Fruit fly (Drosophila melanogaster) whole organism, embryonic: Measurements from ENCODE around the gene Lim1.

Experiments used
- Ada2b ChIP-seq: fragments of 200-800 bp; sonication (Bioruptor generic); IDR thresholded peaks from 2 replicates; pipeline ENCODE4 v1.3.6; 2022; ENCODE audit warnings: missing biosample characterization, missing genetic modification characterization
- CG10147 ChIP-seq: fragments of 200-800 bp; sonication (Bioruptor generic); optimal IDR thresholded peaks from 2 replicates; lab custom pipeline; 2019; ENCODE audit warnings: missing biosample characterization, mild to moderate bottlenecking, missing genetic modification characterization, moderate library complexity
- CG10431 ChIP-seq: fragments of 200-800 bp; sonication (Bioruptor generic); optimal IDR thresholded peaks from 3 replicates; lab custom pipeline; 2018; ENCODE audit warnings: missing biosample characterization, mild to moderate bottlenecking, missing genetic modification characterization
- CG11560 ChIP-seq: fragments of 200-800 bp; sonication (Bioruptor generic); IDR thresholded peaks from 3 replicates; pipeline ENCODE4 v1.3.6; 2022; ENCODE audit warnings: missing biosample characterization, missing genetic modification characterization
- CG12104 ChIP-seq: fragments of 200-800 bp; sonication (Bioruptor generic); optimal IDR thresholded peaks from 3 replicates; lab custom pipeline; 2016; ENCODE audit warnings: missing biosample characterization, missing genetic modification characterization
- CG13624 ChIP-seq: fragments of 200-800 bp; sonication (Bioruptor generic); optimal IDR thresholded peaks from 2 replicates; lab custom pipeline; 2016; ENCODE audit warnings: missing biosample characterization, missing genetic modification characterization
- CG14050 ChIP-seq: fragments of 200-800 bp; sonication (Bioruptor generic); IDR thresholded peaks from 3 replicates; pipeline ENCODE4 v1.3.6; 2022; ENCODE audit warnings: missing biosample characterization, missing genetic modification characterization
- CG18011 ChIP-seq: fragments of 200-800 bp; sonication (Bioruptor generic); optimal IDR thresholded peaks from 2 replicates; lab custom pipeline; 2017; ENCODE audit warnings: missing biosample characterization, missing genetic modification characterization, mild to moderate bottlenecking, moderate library complexity, missing genotype
- CG18619 ChIP-seq: fragments of 200-800 bp; sonication (Bioruptor generic); optimal IDR thresholded peaks from 3 replicates; lab custom pipeline; 2017; ENCODE audit warnings: missing biosample characterization, mild to moderate bottlenecking, missing genetic modification characterization
- CG3065 ChIP-seq: fragments of 200-800 bp; sonication (Bioruptor generic); optimal IDR thresholded peaks from 2 replicates; lab custom pipeline; 2016; ENCODE audit warnings: missing biosample characterization, missing genetic modification characterization
- CG31224 ChIP-seq: fragments of 200-800 bp; sonication (Bioruptor generic); IDR thresholded peaks from 2 replicates; pipeline ENCODE4 v1.3.6; 2022; ENCODE audit warnings: missing biosample characterization, missing genetic modification characterization
- CG33557 ChIP-seq: fragments of 200-800 bp; sonication (Bioruptor generic); optimal IDR thresholded peaks from 2 replicates; lab custom pipeline; 2019; ENCODE audit warnings: missing biosample characterization, mild to moderate bottlenecking, missing genetic modification characterization, moderate library complexity
- CG3407 ChIP-seq: fragments of 200-800 bp; sonication (Bioruptor generic); optimal IDR thresholded peaks from 2 replicates; lab custom pipeline; 2018; ENCODE audit warnings: missing biosample characterization, mild to moderate bottlenecking, missing genetic modification characterization
- CG34422 ChIP-seq: fragments of 200-800 bp; sonication (Bioruptor generic); IDR thresholded peaks from 3 replicates; pipeline ENCODE4 v1.3.6; 2022; ENCODE audit warnings: missing biosample characterization, missing genetic modification characterization
- CG4328 ChIP-seq: fragments of 200-800 bp; sonication (Bioruptor generic); optimal IDR thresholded peaks from 3 replicates; lab custom pipeline; 2017; ENCODE audit warnings: missing biosample characterization, missing genetic modification reagents, missing genetic modification characterization
- CG6689 ChIP-seq: fragments of 200-800 bp; sonication (Bioruptor generic); IDR thresholded peaks from 2 replicates; pipeline ENCODE4 v1.3.6; 2022; ENCODE audit warnings: missing biosample characterization, missing genetic modification characterization
- CG8359 ChIP-seq: fragments of 200-800 bp; sonication (Bioruptor generic); optimal IDR thresholded peaks from 2 replicates; lab custom pipeline; 2017; ENCODE audit warnings: missing biosample characterization, mild to moderate bottlenecking, missing genetic modification characterization, borderline replicate concordance
- CG8478 ChIP-seq: fragments of >200 bp; optimal IDR thresholded peaks from 2 replicates; lab custom pipeline; 2018
- CkIIα-i1 ChIP-seq: fragments of 200-800 bp; sonication (Bioruptor generic); IDR thresholded peaks from 2 replicates; pipeline ENCODE4 v1.3.6; 2022; ENCODE audit warnings: missing biosample characterization, missing genetic modification characterization
- D ChIP-seq, 2 experiments: fragments of 200-800 bp in 1 of 2; fragments of >200 bp in 1 of 2; sonication (Bioruptor generic) in 1 of 2; optimal IDR thresholded peaks; 2 replicates in 1 of 2; 3 replicates in 1 of 2; lab custom pipeline; 2017; ENCODE audit warnings: mild to moderate bottlenecking in 1 of 2, missing biosample characterization in 1 of 2, missing genetic modification characterization in 1 of 2, missing genetic modification reagents in 1 of 2
- Dip3 ChIP-seq: fragments of 200-800 bp; sonication (Bioruptor generic); optimal IDR thresholded peaks from 3 replicates; lab custom pipeline; 2016; ENCODE audit warnings: missing biosample characterization, missing genetic modification characterization
- Gsc ChIP-seq: fragments of 200-800 bp; sonication (Bioruptor generic); IDR thresholded peaks from 2 replicates; pipeline ENCODE4 v1.3.6; 2022; ENCODE audit warnings: missing biosample characterization, missing genetic modification characterization
- HLH54F ChIP-seq: fragments of 200-800 bp; sonication (Bioruptor generic); optimal IDR thresholded peaks from 3 replicates; lab custom pipeline; 2016; ENCODE audit warnings: missing biosample characterization, missing genetic modification characterization
- Hr51 ChIP-seq, 2 experiments: fragments of 200-800 bp; sonication (Bioruptor generic); optimal IDR thresholded peaks; 2 replicates in 1 of 2; 3 replicates in 1 of 2; lab custom pipeline; 2016 to 2018; ENCODE audit warnings: missing biosample characterization in 2 of 2, missing genetic modification characterization in 2 of 2, mild to moderate bottlenecking in 1 of 2, moderate library complexity in 1 of 2
- Med ChIP-seq: fragments of 200-800 bp; sonication (Bioruptor generic); peaks from one replicate; lab custom pipeline; 2016; ENCODE audit warnings: missing biosample characterization, missing genetic modification characterization, mild to moderate bottlenecking, inconsistent platforms, moderate library complexity
- Mrtf ChIP-seq: fragments of 200-800 bp; sonication (Bioruptor generic); IDR thresholded peaks from 3 replicates; pipeline ENCODE4 v1.3.6; 2022; ENCODE audit warnings: missing biosample characterization, missing genetic modification characterization
- Myb ChIP-seq: fragments of 200-800 bp; sonication (Bioruptor generic); optimal IDR thresholded peaks from 2 replicates; lab custom pipeline; 2016; ENCODE audit warnings: missing biosample characterization, missing genetic modification characterization
- Nf-YA ChIP-seq: fragments of 200-800 bp; sonication (Bioruptor generic); IDR thresholded peaks from 2 replicates; pipeline ENCODE4 v1.3.6; 2022; ENCODE audit warnings: missing biosample characterization, missing genetic modification characterization
- Oli ChIP-seq: fragments of 200-800 bp; sonication (Bioruptor generic); optimal IDR thresholded peaks from 2 replicates; lab custom pipeline; 2018; ENCODE audit warnings: missing biosample characterization, mild to moderate bottlenecking, missing genetic modification characterization, moderate library complexity
- Vsx1 ChIP-seq: fragments of 200-800 bp; sonication (Bioruptor generic); optimal IDR thresholded peaks from 2 replicates; lab custom pipeline; 2017; ENCODE audit warnings: missing biosample characterization, mild to moderate bottlenecking, missing genetic modification characterization, missing genetic modification reagents
- amos ChIP-seq: fragments of 200-800 bp; sonication (Bioruptor generic); IDR thresholded peaks from 2 replicates; pipeline ENCODE4 v1.3.6; 2022; ENCODE audit warnings: missing biosample characterization, missing genetic modification characterization; ENCODE audit not compliant: partially characterized antibody
- danr ChIP-seq: fragments of 200-800 bp; sonication (Bioruptor generic); IDR thresholded peaks from 2 replicates; pipeline ENCODE4 v1.3.6; 2022; ENCODE audit warnings: missing biosample characterization, missing genetic modification characterization
- dmrt99B ChIP-seq: fragments of 200-800 bp; sonication (Bioruptor generic); optimal IDR thresholded peaks from 2 replicates; lab custom pipeline; 2018; ENCODE audit warnings: missing biosample characterization, mild to moderate bottlenecking, missing genetic modification characterization, moderate library complexity
- fd3F ChIP-seq: fragments of 200-800 bp; sonication (Bioruptor generic); optimal IDR thresholded peaks from 2 replicates; lab custom pipeline; 2018; ENCODE audit warnings: missing biosample characterization, mild to moderate bottlenecking, missing genetic modification characterization, moderate library complexity
- fu2 ChIP-seq: fragments of 200-800 bp; sonication (Bioruptor generic); optimal IDR thresholded peaks from 2 replicates; lab custom pipeline; 2016; ENCODE audit warnings: missing biosample characterization, missing genetic modification characterization
- gsb-n ChIP-seq: fragments of 200-800 bp; sonication (Bioruptor generic); optimal IDR thresholded peaks from 3 replicates; lab custom pipeline; 2018; ENCODE audit warnings: missing biosample characterization, mild to moderate bottlenecking, missing genetic modification characterization
- ham ChIP-seq: fragments of 200-800 bp; sonication (Bioruptor generic); IDR thresholded peaks from 2 replicates; pipeline ENCODE4 v1.3.6; 2022; ENCODE audit warnings: missing biosample characterization, missing genetic modification characterization
- hth ChIP-seq: fragments of >200 bp; optimal IDR thresholded peaks from 2 replicates; lab custom pipeline; 2017; ENCODE audit warnings: inconsistent platforms
- jumu ChIP-seq: fragments of 200-800 bp; sonication (Bioruptor generic); optimal IDR thresholded peaks from 3 replicates; lab custom pipeline; 2016; ENCODE audit warnings: missing biosample characterization, missing genetic modification characterization
- kay ChIP-seq: fragments of 200-800 bp; sonication (Bioruptor generic); optimal IDR thresholded peaks from 2 replicates; lab custom pipeline; 2016; ENCODE audit warnings: missing biosample characterization, missing genetic modification characterization
- kni ChIP-seq: fragments of 200-800 bp; sonication (Bioruptor generic); optimal IDR thresholded peaks from 3 replicates; lab custom pipeline; 2017; ENCODE audit warnings: mild to moderate bottlenecking, missing biosample characterization, missing genetic modification reagents, missing genetic modification characterization
- lilli ChIP-seq: fragments of 200-800 bp; sonication (Bioruptor generic); optimal IDR thresholded peaks from 3 replicates; lab custom pipeline; 2016; ENCODE audit warnings: missing biosample characterization, missing genetic modification characterization
- mam ChIP-seq: fragments of 200-800 bp; sonication (Bioruptor generic); optimal IDR thresholded peaks from 3 replicates; lab custom pipeline; 2016; ENCODE audit warnings: missing biosample characterization, missing genetic modification characterization
- nau ChIP-seq: fragments of 200-800 bp; sonication (Bioruptor generic); optimal IDR thresholded peaks from 3 replicates; lab custom pipeline; 2017; ENCODE audit warnings: missing biosample characterization, mild to moderate bottlenecking, missing genetic modification characterization, missing genetic modification reagents
- peb ChIP-seq: fragments of 200-800 bp; sonication (Bioruptor generic); IDR thresholded peaks from 2 replicates; pipeline ENCODE4 v1.3.6; 2022; ENCODE audit warnings: missing biosample characterization, missing genetic modification characterization
- ranshi ChIP-seq: fragments of 200-800 bp; sonication (Bioruptor generic); IDR thresholded peaks from 2 replicates; pipeline ENCODE4 v1.3.6; 2022; ENCODE audit warnings: missing biosample characterization, missing genetic modification characterization
- seq ChIP-seq: fragments of 200-800 bp; sonication (Bioruptor generic); IDR thresholded peaks from 2 replicates; pipeline ENCODE4 v1.3.6; 2022; ENCODE audit warnings: missing biosample characterization, missing genetic modification characterization
- unc-4 ChIP-seq: fragments of 200-800 bp; sonication (Bioruptor generic); IDR thresholded peaks from 2 replicates; pipeline ENCODE4 v1.3.6; 2022; ENCODE audit warnings: missing biosample characterization, missing genetic modification characterization; ENCODE audit not compliant: partially characterized antibody
- usp ChIP-seq: fragments of >200 bp; optimal IDR thresholded peaks from 2 replicates; lab custom pipeline; 2017; ENCODE audit warnings: missing biosample characterization, missing genetic modification characterization
- zfh2 ChIP-seq: fragments of 200-800 bp; sonication (Bioruptor generic); optimal IDR thresholded peaks from 2 replicates; lab custom pipeline; 2016; ENCODE audit warnings: missing biosample characterization, missing genetic modification characterization

Lim1 gene

DNA sequence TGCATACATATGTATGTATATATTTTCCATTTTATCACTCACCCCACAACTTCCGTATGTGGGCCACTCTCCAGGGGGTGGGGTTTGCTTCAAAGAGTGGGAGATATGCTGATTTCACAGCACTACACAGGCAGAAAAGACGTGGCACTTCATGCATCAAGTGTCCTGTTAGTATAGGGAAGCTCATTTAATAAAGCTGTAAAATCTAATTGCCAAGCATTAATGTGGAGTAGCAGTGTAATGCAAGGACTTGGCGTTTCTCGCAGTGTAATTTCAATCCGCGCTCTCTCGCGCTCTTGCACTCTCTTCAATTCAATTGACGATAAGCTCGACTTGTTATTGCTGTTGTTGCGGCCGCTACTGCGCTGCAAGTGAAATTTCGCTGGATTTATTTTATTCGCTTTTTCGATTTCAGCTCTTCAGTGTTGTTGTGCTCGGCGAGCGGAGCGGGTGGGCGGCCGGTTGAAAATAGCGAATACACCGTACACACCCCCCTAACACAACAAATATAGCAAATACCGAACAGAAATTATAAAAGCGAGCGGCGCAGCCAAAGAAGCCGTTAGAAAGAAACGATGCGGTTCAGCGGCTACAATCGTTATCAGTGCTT, 96.3 kb downstream of the Lim1 start, which contains the start of gene Hexo2 (continued):
- peak; percentile 94 for TF ChIP-seq jumu
- peak; percentile 78 for TF ChIP-seq CG18619 (GFP tag; lab: Kevin White, UChicago)
- TF ChIP-seq CG14050 (GFP tag; lab: Robert Waterston, UW) = peak; percentile 94
- peak; percentile 94 for TF ChIP-seq Gsc (GFP tag; lab: Robert Waterston, UW)
- TF ChIP-seq fd3F (GFP tag; lab: Kevin White, UChicago) = peak; percentile 65
- peak; percentile 86 for TF ChIP-seq CG13624
- no peak for TF ChIP-seq D (optimal IDR thresholded peaks at IDR 0.05; lab: Kevin White, UChicago)
- peak; percentile 94 for TF ChIP-seq D (GFP tag; optimal IDR thresholded peaks at IDR 0.05; lab: Kevin White, UChicago)
- peak; percentile 92 for TF ChIP-seq seq (GFP tag; lab: Robert Waterston, UW)
- TF ChIP-seq unc-4 (GFP tag; lab: Robert Waterston, UW) = no peak
- peak; percentile 91 for TF ChIP-seq danr (GFP tag; lab: Robert Waterston, UW)
- peak; percentile 85 for TF ChIP-seq nau (GFP tag; lab: Kevin White, UChicago)
- peak; percentile 95 for TF ChIP-seq Mrtf (GFP tag; lab: Robert Waterston, UW)
- peak; percentile 72 for TF ChIP-seq Dip3 (GFP tag; lab: Kevin White, UChicago)
- TF ChIP-seq CG6689 = peak; percentile 95
- TF ChIP-seq kay (GFP tag; lab: Kevin White, UChicago) = peak; percentile 86
- TF ChIP-seq CkIIα-i1 = peak; percentile 79; the same call in 1 of the 2 replicates
- peak; percentile 81 for TF ChIP-seq CG3065 (GFP tag; lab: Kevin White, UChicago)
- peak; percentile 67 for TF ChIP-seq Vsx1 (GFP tag; lab: Kevin White, UChicago)
- peak; percentile 75 for TF ChIP-seq Myb
- TF ChIP-seq usp (GFP tag; lab: Kevin White, UChicago) = no peak
- peak; percentile 63 for TF ChIP-seq CG4328 (GFP tag; lab: Kevin White, UChicago)
- TF ChIP-seq peb = peak; percentile 89
- TF ChIP-seq CG10431 (GFP tag; lab: Kevin White, UChicago) = peak; percentile 63
- TF ChIP-seq Hr51 (GFP tag; optimal IDR thresholded peaks at IDR 0.05; lab: Kevin White, UChicago) = peak; percentile 79 to 91
- TF ChIP-seq CG8478 = no peak
- peak; percentile 91 for TF ChIP-seq CG3407
- TF ChIP-seq CG34422 (GFP tag; lab: Robert Waterston, UW) = peak; percentile 97
- TF ChIP-seq Ada2b (GFP tag; lab: Robert Waterston, UW) = peak; percentile 93
- peak; percentile 90 for TF ChIP-seq lilli (GFP tag; lab: Kevin White, UChicago)
- TF ChIP-seq kni (GFP tag; lab: Kevin White, UChicago) = peak; percentile 59
- TF ChIP-seq CG33557 (GFP tag; lab: Kevin White, UChicago) = peak; percentile 46
- peak; percentile 92 for TF ChIP-seq ranshi
- TF ChIP-seq CG31224 (GFP tag; lab: Robert Waterston, UW) = peak; percentile 72
- peak; percentile 75 for TF ChIP-seq CG10147 (GFP tag; lab: Kevin White, UChicago)
- peak; percentile 93 for TF ChIP-seq Nf-YA (GFP tag; lab: Robert Waterston, UW)
- TF ChIP-seq mam (GFP tag; lab: Kevin White, UChicago) = peak; percentile 88
- TF ChIP-seq CG18011 = peak; percentile 47
- TF ChIP-seq fu2 = peak; percentile 79
- peak; percentile 84 for TF ChIP-seq CG12104 (GFP tag; lab: Kevin White, UChicago)
- peak; percentile 99 for TF ChIP-seq Med
- peak; percentile 88 for TF ChIP-seq gsb-n (tag; lab: Kevin White, UChicago)
- TF ChIP-seq ham (GFP tag; lab: Robert Waterston, UW) = peak; percentile 54; the same call in 1 of the 2 replicates
- TF ChIP-seq hth (lab: Kevin White, UChicago) = no peak
- peak; percentile 96 for TF ChIP-seq dmrt99B
- peak; percentile 78 for TF ChIP-seq CG11560
- peak; percentile 84 for TF ChIP-seq HLH54F
- TF ChIP-seq amos (GFP tag; lab: Robert Waterston, UW) = no peak
- peak; percentile 62 for TF ChIP-seq zfh2
- TF ChIP-seq Oli (tag; lab: Kevin White, UChicago) = peak; percentile 94
- TF ChIP-seq CG8359 (GFP tag; lab: Kevin White, UChicago) = peak; percentile 82
